Worm (Caenorhabditis elegans): Measurements from ENCODE around the gene F36G3.3.
A peak's percentile ranks its signal among the peaks of the same experiment; 100 is the strongest.

The F36G3.3 gene

DNA sequence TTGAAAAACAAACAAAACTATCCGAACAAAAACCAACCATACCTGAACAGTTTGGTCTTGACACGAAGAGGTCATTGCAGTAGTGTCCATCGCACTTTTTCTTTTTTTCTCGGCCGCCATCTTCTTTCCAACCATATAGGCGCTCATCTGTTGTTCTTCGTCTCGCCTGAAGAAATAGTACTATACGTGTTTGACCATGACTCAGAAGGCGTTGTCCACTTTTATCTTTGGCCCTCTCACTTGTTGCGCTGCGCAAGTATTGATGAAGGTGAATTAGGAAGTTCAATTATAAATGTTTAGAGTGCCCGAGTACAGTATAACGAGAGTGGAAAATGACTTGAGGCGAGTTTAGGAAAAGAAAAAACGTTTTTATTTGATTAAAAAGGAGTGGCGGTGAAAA lies 12.8 kb upstream of the F36G3.3 start:
- TF ChIP-seq R02D3.7 (tag; optimal IDR thresholded peaks at IDR 0.05) (no peak), mes-2 (tag; optimal IDR thresholded peaks at IDR 0.05; ENCODE audit: poor library complexity, severe bottlenecking) (peak; percentile 20), unc-130 (GFP tag; optimal IDR thresholded peaks at IDR 0.05) (no peak), hlh-11 (tag; optimal IDR thresholded peaks at IDR 0.05) (peak; percentile 1), dmd-6 (GFP tag; IDR thresholded peaks at IDR 0.05) (no peak), hif-1 (tag; optimal IDR thresholded peaks at IDR 0.05) (no peak), lin-39 (tag; optimal IDR thresholded peaks at IDR 0.05) (no peak), ceh-28 (tag; optimal IDR thresholded peaks at IDR 0.05) (no peak), nhr-6 (tag; optimal IDR thresholded peaks at IDR 0.05) (peak; percentile 52), aha-1 (tag) (peak; percentile 22), F37D6.2 (tag; optimal IDR thresholded peaks at IDR 0.05) (no peak)

DNA sequence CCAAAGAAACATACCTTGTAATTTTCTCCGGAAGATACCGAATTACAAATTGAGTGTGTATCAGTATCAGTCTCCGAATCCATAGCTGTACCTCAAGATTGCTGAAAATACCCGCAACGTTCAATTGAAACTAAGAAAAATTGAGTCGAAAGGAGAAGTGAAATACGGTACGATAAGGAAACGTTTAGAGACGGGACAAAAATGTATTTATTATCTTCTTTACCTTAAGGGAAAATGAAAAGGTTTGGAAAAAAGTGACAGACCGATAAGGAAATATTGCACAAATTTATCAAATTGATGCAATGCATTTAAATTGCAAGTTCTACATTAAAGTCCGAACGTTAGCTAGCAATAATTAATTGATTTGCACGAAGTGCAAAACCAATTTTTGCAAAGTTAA lies 9.5 kb upstream of the F36G3.3 start, which contains the start of gene F36G3.1:
F36G3.1 (minus strand) TSS at position 101 of the 400 bp plus-strand sequence.
- no peak for TF ChIP-seq lin-29 (GFP tag; IDR thresholded peaks at IDR 0.05)
- TF ChIP-seq lim-7 (GFP tag; IDR thresholded peaks at IDR 0.05): no peak
- TF ChIP-seq lsy-2 (tag; optimal IDR thresholded peaks at IDR 0.05): no peak
- TF ChIP-seq nhr-11 (tag; optimal IDR thresholded peaks at IDR 0.05): no peak
- no peak for TF ChIP-seq nhr-111 (GFP tag; optimal IDR thresholded peaks at IDR 0.05)
- no peak for TF ChIP-seq aly-2 (tag; optimal IDR thresholded peaks at IDR 0.05)
- TF ChIP-seq lin-13 (GFP tag; optimal IDR thresholded peaks at IDR 0.05): no peak
- TF ChIP-seq ceh-44 (GFP tag; IDR thresholded peaks at IDR 0.05): no peak
- no peak for TF ChIP-seq zfp-2 (tag; optimal IDR thresholded peaks at IDR 0.05)
- TF ChIP-seq nhr-77 (tag; optimal IDR thresholded peaks at IDR 0.05): no peak
- no peak for TF ChIP-seq jun-1 (tag; optimal IDR thresholded peaks at IDR 0.05)
- TF ChIP-seq ceh-62 (tag; optimal IDR thresholded peaks at IDR 0.05): no peak
- TF ChIP-seq R02D3.7 (tag; optimal IDR thresholded peaks at IDR 0.05): no peak
- TF ChIP-seq F37D6.2 (tag; optimal IDR thresholded peaks at IDR 0.05): no peak
- TF ChIP-seq tag-97 (GFP tag; IDR thresholded peaks at IDR 0.05): no peak
- TF ChIP-seq nhr-48 (tag; optimal IDR thresholded peaks at IDR 0.05): no peak
- no peak for TF ChIP-seq sdz-12 (GFP tag; optimal IDR thresholded peaks at IDR 0.05)
- TF ChIP-seq snpc-1.2 (GFP tag; IDR thresholded peaks at IDR 0.05): no peak
- TF ChIP-seq ces-1 (GFP tag; optimal IDR thresholded peaks at IDR 0.05): no peak
- no peak for TF ChIP-seq fkh-10 (GFP tag; optimal IDR thresholded peaks at IDR 0.05)

DNA sequence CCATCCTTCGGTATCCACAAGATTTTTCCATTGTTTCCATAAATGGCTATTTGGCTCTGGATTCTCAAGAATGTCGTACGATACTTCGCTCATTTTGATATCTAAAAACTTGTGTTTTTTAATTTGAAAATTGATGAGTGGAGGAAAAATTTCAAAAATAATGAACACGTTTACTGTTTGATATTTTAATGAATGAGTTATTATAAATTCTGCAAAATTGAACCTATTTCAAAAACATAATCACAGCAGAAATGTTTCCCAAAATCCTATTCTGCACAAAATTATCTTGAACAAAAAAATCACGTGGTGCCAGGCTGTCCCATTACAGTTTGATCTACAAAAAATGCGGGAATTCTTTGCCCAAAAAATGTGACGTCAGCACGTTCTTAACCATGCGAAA lies 4.5 kb upstream of the F36G3.3 start, which contains the start of gene F36G3.2:
F36G3.2 (minus strand) TSS at position 101 of the 400 bp plus-strand sequence.
- no peak for TF ChIP-seq nhr-10 (tag; optimal IDR thresholded peaks at IDR 0.05)
- no peak for TF ChIP-seq fkh-10 (GFP tag; optimal IDR thresholded peaks at IDR 0.05)
- TF ChIP-seq hlh-30 (tag; optimal IDR thresholded peaks at IDR 0.05; ENCODE audit: insufficient read depth): no peak
- no peak for TF ChIP-seq nhr-237 (tag; optimal IDR thresholded peaks at IDR 0.05)
- no peak for TF ChIP-seq D1046.2 (GFP tag; IDR thresholded peaks at IDR 0.05)
- no peak for TF ChIP-seq ceh-44 (GFP tag; IDR thresholded peaks at IDR 0.05)
- no peak for TF ChIP-seq gei-8 (GFP tag; optimal IDR thresholded peaks at IDR 0.05)
- no peak for TF ChIP-seq lin-15B (tag; optimal IDR thresholded peaks at IDR 0.05)
- TF ChIP-seq F37D6.2 (tag; optimal IDR thresholded peaks at IDR 0.05): no peak
- no peak for TF ChIP-seq nhr-111 (GFP tag; optimal IDR thresholded peaks at IDR 0.05)
- no peak for TF ChIP-seq rbr-2 (tag; optimal IDR thresholded peaks at IDR 0.05)
- TF ChIP-seq snpc-4 (tag; optimal IDR thresholded peaks at IDR 0.05): no peak
- TF ChIP-seq ZK337.2 (GFP tag; IDR thresholded peaks at IDR 0.05): no peak
- no peak for TF ChIP-seq F26F4.8 (GFP tag; conservative IDR thresholded peaks at IDR 0.05)
- no peak for TF ChIP-seq Y105C5A.15 (GFP tag; IDR thresholded peaks at IDR 0.05)
